Worm (Caenorhabditis elegans) whole organism, midembryonic: Measurements from ENCODE around the gene F57A8.6.

ENCODE experiments used
- T22C8.4 ChIP-seq: fragments of 200-800 bp; sonication (Bioruptor generic); IDR thresholded peaks from 2 replicates; pipeline ENCODE4 v1.3.6; 2022; ENCODE audit warnings: missing genetic modification characterization, missing compliant biosample characterization
- flt-1 ChIP-seq: fragments of 200-800 bp; sonication (Bioruptor generic); IDR thresholded peaks from 2 replicates; pipeline ENCODE4 v1.3.6; 2022; ENCODE audit warnings: missing genetic modification characterization, missing compliant biosample characterization
- med-1 ChIP-seq: sonication (generic microtip); optimal IDR thresholded peaks from 2 replicates; lab custom pipeline; 2017; ENCODE audit warnings: missing genetic modification characterization, mild to moderate bottlenecking, missing compliant biosample characterization, antibody characterized with exemption, missing genetic modification reagents; ENCODE audit not compliant: insufficient read depth

ce11 chrV:10103811-10104210 is 30.1 kb upstream of the F57A8.6 start:
- no peak for TF ChIP-seq med-1 (GFP tag; lab: Kevin White, UChicago)
- no peak for TF ChIP-seq flt-1 (GFP tag; lab: Robert Waterston, UW)
- no peak for TF ChIP-seq T22C8.4
